Fruit fly (Drosophila melanogaster) whole organism, pupa: ENCODE results near the gene tay.

Experiments used
- CG10348 ChIP-seq: fragments of 200-800 bp; sonication (Bioruptor generic); IDR thresholded peaks from 2 replicates; pipeline ENCODE4 v1.3.6; 2022; ENCODE audit warnings: missing biosample characterization, missing genetic modification characterization
- CG12605 ChIP-seq: fragments of 200-800 bp; sonication (Bioruptor generic); IDR thresholded peaks from 2 replicates; pipeline ENCODE4 v1.3.6; 2022; ENCODE audit warnings: missing biosample characterization, missing genetic modification characterization
- CG13204 ChIP-seq: fragments of 200-800 bp; sonication (Bioruptor generic); optimal IDR thresholded peaks from 2 replicates; lab custom pipeline; 2018; ENCODE audit warnings: missing biosample characterization, mild to moderate bottlenecking, missing genetic modification characterization, moderate library complexity
- CG14655 ChIP-seq: fragments of 200-800 bp; sonication (Bioruptor generic); optimal IDR thresholded peaks from 3 replicates; lab custom pipeline; 2017; ENCODE audit warnings: mild to moderate bottlenecking, missing biosample characterization, missing genetic modification reagents, missing genetic modification characterization
- CG15710 ChIP-seq: fragments of 200-800 bp; sonication (Bioruptor generic); optimal IDR thresholded peaks from 2 replicates; lab custom pipeline; 2018; ENCODE audit warnings: missing biosample characterization, mild to moderate bottlenecking, missing genetic modification characterization, moderate library complexity
- CG17806 ChIP-seq: fragments of 200-800 bp; sonication (Bioruptor generic); optimal IDR thresholded peaks from 2 replicates; lab custom pipeline; 2018; ENCODE audit warnings: missing biosample characterization, mild to moderate bottlenecking, missing genetic modification characterization, moderate library complexity
- CG32121 ChIP-seq: fragments of 200-800 bp; sonication (Bioruptor generic); IDR thresholded peaks from 2 replicates; pipeline ENCODE4 v1.3.6; 2022; ENCODE audit warnings: missing biosample characterization, missing genetic modification characterization
- CG34367 ChIP-seq: fragments of 200-800 bp; sonication (Bioruptor generic); optimal IDR thresholded peaks from 2 replicates; lab custom pipeline; 2018; ENCODE audit warnings: missing biosample characterization, mild to moderate bottlenecking, missing genetic modification characterization
- CG4496 ChIP-seq: fragments of 200-800 bp; sonication (Bioruptor generic); IDR thresholded peaks from 3 replicates; pipeline ENCODE4 v1.3.6; 2022; ENCODE audit warnings: missing biosample characterization, missing genetic modification characterization
- CG8159 ChIP-seq: fragments of 200-800 bp; sonication (Bioruptor generic); optimal IDR thresholded peaks from 3 replicates; lab custom pipeline; 2018; ENCODE audit warnings: missing biosample characterization, mild to moderate bottlenecking, missing genetic modification characterization, moderate library complexity
- CG8301 ChIP-seq: fragments of 200-800 bp; sonication (Bioruptor generic); optimal IDR thresholded peaks from 2 replicates; lab custom pipeline; 2018; ENCODE audit warnings: missing biosample characterization, mild to moderate bottlenecking, missing genetic modification characterization
- CG9948 ChIP-seq: fragments of 200-800 bp; sonication (Bioruptor generic); optimal IDR thresholded peaks from 2 replicates; lab custom pipeline; 2018; ENCODE audit warnings: missing biosample characterization, mild to moderate bottlenecking, missing genetic modification characterization, moderate library complexity
- D1 ChIP-seq: fragments of 200-800 bp; sonication (Bioruptor generic); optimal IDR thresholded peaks from 2 replicates; lab custom pipeline; 2018; ENCODE audit warnings: missing biosample characterization, mild to moderate bottlenecking, missing genetic modification characterization, moderate library complexity
- EcR ChIP-seq: fragments of 200-800 bp; sonication (Bioruptor generic); optimal IDR thresholded peaks from 3 replicates; lab custom pipeline; 2019; ENCODE audit warnings: missing biosample characterization, missing genetic modification characterization, mild to moderate bottlenecking, moderate library complexity, missing genetic modification reagents
- Ets98B ChIP-seq: fragments of 200-800 bp; sonication (Bioruptor generic); IDR thresholded peaks from 2 replicates; pipeline ENCODE4 v1.3.6; 2022; ENCODE audit warnings: missing biosample characterization, missing genetic modification characterization
- Pif1A ChIP-seq: fragments of 200-800 bp; sonication (Bioruptor generic); optimal IDR thresholded peaks from 3 replicates; lab custom pipeline; 2016; ENCODE audit warnings: missing biosample characterization, missing genetic modification characterization
- Pif1B ChIP-seq: fragments of 200-800 bp; sonication (Bioruptor generic); optimal IDR thresholded peaks from 3 replicates; lab custom pipeline; 2016; ENCODE audit warnings: missing biosample characterization, missing genetic modification characterization
- Snoo ChIP-seq: fragments of 200-800 bp; sonication (Bioruptor generic); optimal IDR thresholded peaks from 3 replicates; lab custom pipeline; 2017; ENCODE audit warnings: missing biosample characterization, mild to moderate bottlenecking, missing genetic modification characterization, inconsistent platforms
- fd96Ca ChIP-seq: fragments of 200-800 bp; sonication (Bioruptor generic); IDR thresholded peaks from 3 replicates; pipeline ENCODE4 v1.3.6; 2022; ENCODE audit warnings: missing biosample characterization, missing genetic modification characterization
- gl ChIP-seq: fragments of 200-800 bp; sonication (Bioruptor generic); optimal IDR thresholded peaks from 2 replicates; lab custom pipeline; 2018; ENCODE audit warnings: missing biosample characterization, mild to moderate bottlenecking, missing genetic modification characterization
- rn ChIP-seq: fragments of 200-800 bp; sonication (Bioruptor generic); IDR thresholded peaks from 2 replicates; pipeline ENCODE4 v1.3.6; 2022; ENCODE audit warnings: missing biosample characterization, missing genetic modification characterization

Gene tay

DNA sequence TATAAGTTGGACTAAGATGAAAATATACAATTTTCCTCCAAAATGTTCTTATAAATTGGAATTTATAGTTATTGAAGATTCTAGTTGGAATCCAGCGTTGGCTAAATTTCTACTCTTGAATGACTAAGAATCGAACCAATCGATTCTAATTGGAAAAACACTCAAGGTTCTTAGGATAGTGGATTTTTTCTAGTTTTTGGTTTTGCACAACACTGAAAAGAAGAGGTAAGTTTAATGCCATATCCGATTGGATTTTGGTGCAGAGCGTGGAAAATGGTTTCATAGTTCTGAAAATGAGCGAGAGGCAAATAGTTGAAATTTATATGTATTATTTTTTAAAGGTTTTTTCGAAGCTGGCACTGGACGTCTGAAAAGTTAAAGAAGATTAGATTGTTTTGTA, 11.5 kb downstream of the tay start:
- TF ChIP-seq Pif1B (GFP tag; lab: Kevin White, UChicago) (no peak), CG13204 (GFP tag; lab: Kevin White, UChicago) (no peak), CG32121 (GFP tag; lab: Robert Waterston, UW) (no peak), rn (GFP tag; lab: Robert Waterston, UW) (no peak), Pif1A (GFP tag; lab: Kevin White, UChicago) (no peak), CG17806 (no peak), CG8159 (tag; lab: Kevin White, UChicago) (no peak), Snoo (tag; lab: Kevin White, UChicago) (no peak), gl (tag; lab: Kevin White, UChicago) (no peak), CG10348 (GFP tag; lab: Robert Waterston, UW) (no peak), CG15710 (tag; lab: Kevin White, UChicago) (no peak), D1 (no peak), CG4496 (GFP tag; lab: Robert Waterston, UW) (no peak), EcR (no peak), CG12605 (GFP tag; lab: Robert Waterston, UW) (no peak), Ets98B (GFP tag; lab: Robert Waterston, UW) (no peak), CG14655 (GFP tag; lab: Kevin White, UChicago) (no peak)
- TF ChIP-seq, all 21 proteins: peak for 0

DNA sequence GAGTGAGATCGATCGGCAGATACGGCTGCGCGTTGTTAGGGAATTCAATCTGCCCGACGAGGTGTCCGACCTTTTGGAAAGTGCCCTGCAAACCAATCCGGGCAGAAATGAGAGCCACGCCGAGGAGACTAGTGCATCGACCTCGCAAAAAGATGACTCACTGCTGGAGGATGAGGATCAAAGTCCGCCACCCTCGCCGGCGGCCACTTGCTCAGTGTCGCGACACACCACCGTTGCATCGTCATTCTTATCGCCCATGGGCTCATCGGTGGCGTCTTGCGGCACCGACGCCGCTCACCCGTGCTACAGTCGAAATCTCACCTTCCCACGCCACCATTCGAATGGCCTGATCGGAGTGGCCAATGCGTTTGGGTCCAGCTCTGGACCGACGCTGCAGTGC, 12.7 kb downstream of the tay start:
- TF ChIP-seq EcR: peak; percentile 50
- TF ChIP-seq CG13204 (GFP tag; lab: Kevin White, UChicago): no peak
- TF ChIP-seq CG8301: no peak
- no peak for TF ChIP-seq CG8159 (tag; lab: Kevin White, UChicago)
- TF ChIP-seq, all 21 proteins: peak for 1

DNA sequence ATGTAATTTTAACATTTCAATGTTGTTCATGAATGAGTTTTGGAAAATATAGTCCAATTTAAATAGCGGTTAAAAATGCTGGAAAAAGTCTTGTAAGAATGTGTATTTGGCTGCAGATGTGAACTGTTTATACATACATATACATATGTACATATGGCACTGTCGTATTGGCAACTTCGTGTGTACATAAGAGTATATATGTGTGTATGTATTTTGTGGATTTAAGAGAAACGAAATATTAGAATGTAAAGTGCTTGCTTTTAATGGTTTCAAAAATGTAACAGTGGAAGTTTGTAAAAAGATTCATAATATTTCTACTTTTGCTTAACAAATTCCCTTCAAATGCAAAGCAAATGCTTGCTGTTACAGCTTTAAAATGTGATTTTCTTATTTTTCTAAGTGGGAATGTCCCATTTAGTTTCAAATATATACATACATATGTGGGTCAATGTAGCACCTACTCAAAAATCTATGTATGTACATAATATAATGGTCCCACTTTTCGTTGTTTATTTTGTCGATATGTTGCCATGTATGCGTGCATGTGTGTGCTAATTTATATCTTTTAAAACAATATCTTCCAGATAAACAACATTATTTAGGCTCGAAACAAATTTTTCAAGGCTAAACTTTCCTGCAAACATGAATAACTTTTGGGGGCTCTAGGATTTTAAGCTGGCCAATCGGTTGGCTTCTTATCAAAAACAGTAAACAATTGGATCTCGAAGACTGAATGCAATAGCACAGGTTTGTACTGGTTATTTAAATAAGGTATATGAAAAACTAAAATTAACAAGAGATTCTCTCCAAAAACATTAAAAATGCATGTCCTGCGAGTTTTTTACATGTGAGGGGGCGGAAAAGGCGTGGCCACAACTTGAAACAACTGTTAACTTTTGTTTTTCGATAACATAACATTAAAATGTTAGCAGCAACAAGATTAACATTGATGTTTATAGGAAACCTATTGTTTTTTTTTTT, 16.0 kb downstream of the tay start:
- no peak for TF ChIP-seq fd96Ca
- TF ChIP-seq rn (GFP tag; lab: Robert Waterston, UW): no peak
- TF ChIP-seq, all 21 proteins: peak for 0

DNA sequence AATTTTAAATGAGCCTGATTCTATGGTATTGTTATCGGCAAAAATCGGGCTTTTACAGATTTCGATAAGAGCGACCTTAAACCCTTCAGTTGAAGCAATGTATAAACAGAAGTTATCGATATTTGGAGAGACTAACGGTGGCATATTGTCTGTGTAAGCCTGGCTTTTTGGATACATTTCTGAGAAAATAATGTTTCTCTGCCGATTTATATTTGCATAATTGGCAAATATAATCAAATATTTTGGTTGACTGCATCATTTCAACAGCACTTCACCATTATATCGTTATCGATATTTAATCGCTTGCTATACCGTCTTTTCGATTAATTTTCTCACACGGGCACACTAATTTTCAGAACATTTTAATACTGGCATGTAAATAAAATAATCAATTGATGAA, 17.3 kb downstream of the tay start, which contains the start of gene CG16952:
TSS of gene CG16952 (plus strand) at position 341 of the 400 bp plus-strand sequence.
- TF ChIP-seq CG17806 (no peak), CG8301 (no peak), CG32121 (GFP tag; lab: Robert Waterston, UW) (no peak), CG4496 (GFP tag; lab: Robert Waterston, UW) (no peak), Pif1B (GFP tag; lab: Kevin White, UChicago) (no peak), rn (GFP tag; lab: Robert Waterston, UW) (no peak), fd96Ca (no peak), EcR (no peak), CG8159 (tag; lab: Kevin White, UChicago) (no peak), gl (tag; lab: Kevin White, UChicago) (no peak), Pif1A (GFP tag; lab: Kevin White, UChicago) (no peak), CG12605 (GFP tag; lab: Robert Waterston, UW) (no peak), CG10348 (GFP tag; lab: Robert Waterston, UW) (no peak), CG14655 (GFP tag; lab: Kevin White, UChicago) (no peak), Snoo (tag; lab: Kevin White, UChicago) (no peak)
- TF ChIP-seq, all 21 proteins: peak for 0

DNA sequence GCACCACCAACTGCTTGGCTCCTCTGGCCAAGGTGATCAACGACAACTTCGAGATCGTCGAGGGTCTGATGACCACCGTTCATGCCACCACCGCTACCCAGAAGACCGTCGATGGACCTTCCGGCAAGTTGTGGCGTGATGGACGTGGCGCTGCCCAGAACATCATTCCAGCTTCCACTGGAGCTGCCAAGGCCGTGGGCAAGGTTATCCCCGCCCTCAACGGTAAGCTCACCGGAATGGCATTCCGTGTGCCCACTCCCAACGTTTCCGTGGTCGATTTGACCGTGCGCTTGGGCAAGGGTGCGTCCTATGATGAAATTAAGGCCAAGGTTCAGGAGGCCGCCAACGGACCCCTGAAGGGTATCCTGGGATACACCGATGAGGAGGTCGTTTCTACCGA, 18.3 kb downstream of the tay start:
- TF ChIP-seq Ets98B (GFP tag; lab: Robert Waterston, UW) (no peak), CG13204 (GFP tag; lab: Kevin White, UChicago) (no peak), CG32121 (GFP tag; lab: Robert Waterston, UW) (no peak), fd96Ca (no peak), CG15710 (tag; lab: Kevin White, UChicago) (no peak), CG17806 (no peak), D1 (no peak), CG14655 (GFP tag; lab: Kevin White, UChicago) (no peak), rn (GFP tag; lab: Robert Waterston, UW) (no peak), Snoo (tag; lab: Kevin White, UChicago) (no peak), CG8159 (tag; lab: Kevin White, UChicago) (no peak), Pif1A (GFP tag; lab: Kevin White, UChicago) (no peak), CG8301 (no peak)

DNA sequence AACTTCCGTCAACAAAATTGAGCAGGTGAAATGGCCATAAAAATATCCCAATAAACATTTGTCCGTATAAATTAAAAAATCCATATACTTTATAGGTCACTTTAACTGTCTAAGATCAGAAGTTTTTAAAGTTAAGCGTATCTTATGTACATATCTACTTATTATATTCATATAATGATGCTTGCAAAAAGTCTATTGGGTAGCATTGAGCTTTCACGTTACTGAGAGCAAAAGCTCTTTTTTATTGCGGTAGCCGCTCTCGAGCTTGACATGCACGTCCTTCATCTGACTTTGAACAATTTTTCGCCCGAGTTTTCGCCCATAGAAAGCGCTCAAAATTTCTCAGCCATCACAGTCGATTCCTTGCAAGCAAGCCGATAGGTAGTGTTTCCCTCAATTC, 19.2 kb downstream of the tay start, which contains the start of gene Gapdh2:
TSS of gene Gapdh2 (plus strand) at position 283 of the 400 bp plus-strand sequence.
- TF ChIP-seq CG17806 (peak; percentile 100), Snoo (tag; lab: Kevin White, UChicago) (peak; percentile 99), CG12605 (GFP tag; lab: Robert Waterston, UW) (peak; percentile 100), CG15710 (tag; lab: Kevin White, UChicago) (peak; percentile 100), CG9948 (tag; lab: Kevin White, UChicago) (peak; percentile 99), D1 (peak; percentile 100), CG8301 (peak; percentile 99), CG14655 (GFP tag; lab: Kevin White, UChicago) (peak; percentile 99), gl (tag; lab: Kevin White, UChicago) (peak; percentile 98), rn (GFP tag; lab: Robert Waterston, UW) (peak; percentile 97), CG32121 (GFP tag; lab: Robert Waterston, UW) (peak; percentile 100), Ets98B (GFP tag; lab: Robert Waterston, UW) (peak; percentile 100), CG8159 (tag; lab: Kevin White, UChicago) (peak; percentile 100), CG13204 (GFP tag; lab: Kevin White, UChicago) (peak; percentile 98), CG10348 (GFP tag; lab: Robert Waterston, UW) (no peak; the same call in 1 of the 2 replicates), EcR (peak; percentile 85), Pif1A (GFP tag; lab: Kevin White, UChicago) (peak; percentile 99), fd96Ca (no peak), CG34367 (tag; lab: Kevin White, UChicago) (peak; percentile 99), CG4496 (GFP tag; lab: Robert Waterston, UW) (peak; percentile 100), Pif1B (GFP tag; lab: Kevin White, UChicago) (peak; percentile 100)
- TF ChIP-seq, all 21 proteins: peak for 19
